Fruit fly (Drosophila melanogaster) whole organism, wandering third instar larva: ENCODE results near the gene CG33325.

Source experiments
- Hr83 ChIP-seq: fragments of 200-300 bp; sonication (Bioruptor generic); optimal IDR thresholded peaks from 2 replicates; lab custom pipeline; 2016; ENCODE audit warnings: missing biosample characterization, mild to moderate bottlenecking, missing genetic modification characterization, moderate library complexity; ENCODE audit not compliant: poor library complexity, severe bottlenecking
- Myc ChIP-seq: fragments of >200 bp; optimal IDR thresholded peaks from 2 replicates; lab custom pipeline; 2017
- Rel ChIP-seq, 2 experiments: fragments of 200-800 bp; sonication (Bioruptor generic) in 1 of 2; optimal IDR thresholded peaks; 2 replicates in 1 of 2; 3 replicates in 1 of 2; lab custom pipeline; 2016 to 2019; ENCODE audit warnings: mild to moderate bottlenecking in 2 of 2, missing biosample characterization in 2 of 2, missing genetic modification characterization in 2 of 2, moderate library complexity in 1 of 2
- Vsx2 ChIP-seq: fragments of 200-300, 225-300 bp; sonication (Bioruptor generic); optimal IDR thresholded peaks from 2 replicates; lab custom pipeline; 2018; ENCODE audit warnings: missing biosample characterization, missing genetic modification characterization; ENCODE audit not compliant: partially characterized antibody
- dl ChIP-seq, 2 experiments: fragments of 175-275, 200-275 bp in 1 of 2; fragments of 200-275 bp in 1 of 2; sonication (Bioruptor generic); optimal IDR thresholded peaks; lab custom pipeline; 2018; ENCODE audit warnings: mild to moderate bottlenecking in 2 of 2, missing biosample characterization in 2 of 2, missing genetic modification characterization in 2 of 2, moderate library complexity in 2 of 2; ENCODE audit not compliant: partially characterized antibody in 2 of 2, insufficient read depth in 1 of 2
- h ChIP-seq: fragments of 200-800 bp; sonication (Bioruptor generic); optimal IDR thresholded peaks from 3 replicates; lab custom pipeline; 2016; ENCODE audit warnings: missing biosample characterization, mild to moderate bottlenecking, missing genetic modification characterization
- lola ChIP-seq: fragments of >200 bp; optimal IDR thresholded peaks from 2 replicates; lab custom pipeline; 2017; ENCODE audit warnings: missing biosample characterization, missing genetic modification characterization
- rgr ChIP-seq: fragments of 200-800 bp; sonication (Bioruptor generic); optimal IDR thresholded peaks from 3 replicates; lab custom pipeline; 2016; ENCODE audit warnings: missing biosample characterization, mild to moderate bottlenecking, missing genetic modification characterization
- sv ChIP-seq: fragments of 200-800 bp; sonication (Bioruptor generic); optimal IDR thresholded peaks from 3 replicates; lab custom pipeline; 2016; ENCODE audit warnings: missing biosample characterization, missing genetic modification characterization
- usp ChIP-seq: fragments of >200 bp; optimal IDR thresholded peaks from 2 replicates; lab custom pipeline; 2017; ENCODE audit warnings: missing biosample characterization, missing genetic modification characterization

dm6 chr3R:8684328-8685177 is 4.7 kb upstream of the CG33325 start, which contains the start of gene CG44227:
- TF ChIP-seq rgr, result no peak
- TF ChIP-seq sv (GFP tag; lab: Kevin White, UChicago), result no peak
- no peak for TF ChIP-seq Myc (lab: Kevin White, UChicago)
- no peak for TF ChIP-seq h (GFP tag; lab: Kevin White, UChicago)
- TF ChIP-seq lola, result no peak
- TF ChIP-seq usp (GFP tag; lab: Kevin White, UChicago), result no peak
- no peak for TF ChIP-seq Vsx2 (GFP tag; lab: Kevin White, UChicago)
- TF ChIP-seq Hr83 (GFP tag; lab: Kevin White, UChicago), result no peak
- no peak for TF ChIP-seq dl (GFP tag; optimal IDR thresholded peaks at IDR 0.05; lab: Kevin White, UChicago; ENCODE audit: insufficient read depth in 1 of 2, partially characterized antibody in 2 of 2)
- no peak for TF ChIP-seq Rel (GFP tag; optimal IDR thresholded peaks at IDR 0.05; lab: Kevin White, UChicago)
- TF ChIP-seq Rel (tag; optimal IDR thresholded peaks at IDR 0.05; lab: Kevin White, UChicago), result no peak
